Worm (Caenorhabditis elegans) whole organism, L4/young adult: ENCODE data around the gene vps-50.

Experiments
- W03F9.2 ChIP-seq: fragments of 150-350 bp; optimal IDR thresholded peaks from 2 replicates; lab custom pipeline; 2014; ENCODE audit warnings: missing biosample characterization, missing genetic modification characterization
- dao-5 ChIP-seq: sonication (generic microtip); optimal IDR thresholded peaks from 2 replicates; lab custom pipeline; 2016; ENCODE audit warnings: missing genotype, missing genetic modification characterization, moderate library complexity, missing compliant biosample characterization
- him-1 ChIP-seq: sonication (generic microtip); optimal IDR thresholded peaks from 2 replicates; lab custom pipeline; 2016; ENCODE audit warnings: missing genotype, missing genetic modification reagents, missing genetic modification characterization, missing compliant biosample characterization

vps-50 gene

ce11 chrIII:10857984-10858383, 11.0 kb upstream of the vps-50 start, which contains the start of gene oxi-1:
TSS of gene oxi-1 (plus strand) at chrIII:10858284.
- TF ChIP-seq W03F9.2 (no peak), him-1 (no peak), dao-5 (no peak)

DNA sequence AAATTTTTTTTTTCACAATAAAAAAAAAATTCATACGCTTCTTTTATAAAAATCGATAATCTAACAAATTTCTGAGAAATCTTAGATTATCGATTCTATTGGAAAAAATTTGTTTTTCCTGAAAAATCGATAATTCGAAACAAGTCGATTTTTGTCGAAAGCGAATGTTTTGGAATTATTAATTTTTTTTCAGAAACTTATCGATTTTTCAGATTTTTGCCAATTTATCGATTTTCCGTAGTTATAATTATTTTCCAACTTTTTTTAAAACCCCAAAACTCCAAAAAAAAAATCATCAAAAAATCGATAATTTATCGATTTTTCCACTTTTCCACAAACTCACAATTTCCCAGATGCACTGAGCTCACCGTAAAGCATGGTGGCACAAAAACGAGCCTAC, 7.6 kb upstream of the vps-50 start:
- TF ChIP-seq him-1 (no peak), W03F9.2 (no peak), dao-5 (no peak)

ce11 chrIII:10867086-10867485, 1.9 kb upstream of the vps-50 start:
- no peak for TF ChIP-seq dao-5
- TF ChIP-seq W03F9.2, result no peak

- TF ChIP-seq W03F9.2 (no peak), dao-5 (no peak), him-1 (no peak)
Measured at ce11 chrIII:10869595-10869994, 602 bp downstream of the vps-50 start.

- TF ChIP-seq him-1, result no peak
Measured at ce11 chrIII:10870161-10870560, 1.2 kb downstream of the vps-50 start.

DNA sequence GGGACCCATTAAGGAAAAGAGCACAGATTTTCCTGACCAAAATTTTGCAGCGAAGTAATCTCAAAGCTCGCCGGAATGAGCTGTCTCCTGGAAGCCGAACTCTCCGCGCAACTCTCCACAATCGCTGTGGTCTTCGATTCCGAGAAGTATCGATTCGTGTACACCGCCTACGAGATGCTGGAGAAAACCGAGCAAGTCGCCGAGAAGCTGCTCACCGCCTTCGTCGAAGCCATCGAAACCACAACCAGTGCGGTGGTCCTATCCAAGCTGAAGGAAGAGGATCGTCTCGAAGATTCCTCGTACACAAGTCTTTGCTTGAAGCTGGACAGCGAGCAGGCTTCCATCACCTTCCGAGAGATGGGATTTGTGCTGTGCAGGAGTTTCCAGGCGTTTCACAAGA, 1.8 kb downstream of the vps-50 start:
- TF ChIP-seq dao-5 (no peak), him-1 (no peak), W03F9.2 (no peak)

DNA sequence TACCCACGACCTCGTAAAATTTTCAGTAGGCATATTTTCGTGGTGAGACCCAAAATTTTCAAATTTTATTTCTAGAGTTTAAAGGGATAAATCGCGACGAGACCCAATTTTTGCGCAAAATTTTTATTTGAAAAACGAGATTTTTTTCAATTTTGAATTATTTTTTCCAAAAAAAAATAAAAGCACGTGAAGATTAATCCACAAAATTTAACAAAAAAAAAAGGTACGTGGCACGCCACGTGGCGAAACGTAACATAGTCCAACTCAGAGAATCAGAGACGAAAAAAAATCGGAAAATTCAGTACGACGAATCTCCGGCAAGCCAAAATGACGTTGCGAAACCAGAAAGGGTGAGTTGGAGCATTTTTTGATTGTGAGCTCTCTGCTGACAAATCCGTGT, 6.1 kb downstream of the vps-50 start, which contains the start of gene C44B9.2:
C44B9.2 (plus strand) TSS at position 301 of the 400 bp plus-strand sequence.
- TF ChIP-seq W03F9.2 (no peak), dao-5 (no peak), him-1 (no peak)

ce11 chrIII:10877542-10877941, 8.5 kb downstream of the vps-50 start:
- TF ChIP-seq him-1 (no peak), dao-5 (no peak), W03F9.2 (no peak)

DNA sequence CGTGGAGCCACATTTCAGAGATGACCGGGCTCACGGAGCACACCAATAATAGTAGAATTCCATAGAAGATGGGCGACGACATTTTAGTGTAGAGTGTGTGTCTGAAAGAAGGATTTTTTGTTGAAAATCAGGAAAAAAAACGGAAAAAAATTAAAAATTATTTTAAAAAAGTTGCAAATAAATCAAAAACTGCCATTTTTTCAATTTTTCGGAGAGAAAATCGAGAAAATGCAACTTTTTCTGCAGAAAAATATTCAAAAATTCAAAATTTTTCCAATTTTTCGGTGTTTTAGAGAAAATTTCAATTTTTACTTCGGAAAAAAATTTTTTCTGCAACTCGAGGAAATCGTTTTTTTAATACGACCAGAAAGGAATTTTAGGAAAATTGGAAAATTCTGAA, 11.1 kb downstream of the vps-50 start, which contains the start of gene C44B9.3:
C44B9.3 (minus strand) TSS at position 101 of the 400 bp plus-strand sequence.
- no peak for TF ChIP-seq W03F9.2
- no peak for TF ChIP-seq dao-5
- no peak for TF ChIP-seq him-1

ce11 chrIII:10881462-10881861, 12.5 kb downstream of the vps-50 start, which contains the start of gene athp-1:
TSS of gene athp-1 (plus strand) at chrIII:10881766.
- TF ChIP-seq dao-5 (no peak), him-1 (no peak), W03F9.2 (peak; percentile 60)

ce11 chrIII:10881996-10882395, 13.0 kb downstream of the vps-50 start:
- TF ChIP-seq him-1 (no peak), dao-5 (no peak), W03F9.2 (peak; percentile 50)

- TF ChIP-seq him-1 (no peak), dao-5 (no peak), W03F9.2 (no peak)
Measured at ce11 chrIII:10888824-10889223, 19.8 kb downstream of the vps-50 start.

ce11 chrIII:10894220-10894619, 25.2 kb downstream of the vps-50 start, which contains the start of gene fbxb-87:
TSS of gene fbxb-87 (plus strand) at chrIII:10894520.
- no peak for TF ChIP-seq W03F9.2
- TF ChIP-seq him-1, result no peak
- TF ChIP-seq dao-5, result no peak

DNA sequence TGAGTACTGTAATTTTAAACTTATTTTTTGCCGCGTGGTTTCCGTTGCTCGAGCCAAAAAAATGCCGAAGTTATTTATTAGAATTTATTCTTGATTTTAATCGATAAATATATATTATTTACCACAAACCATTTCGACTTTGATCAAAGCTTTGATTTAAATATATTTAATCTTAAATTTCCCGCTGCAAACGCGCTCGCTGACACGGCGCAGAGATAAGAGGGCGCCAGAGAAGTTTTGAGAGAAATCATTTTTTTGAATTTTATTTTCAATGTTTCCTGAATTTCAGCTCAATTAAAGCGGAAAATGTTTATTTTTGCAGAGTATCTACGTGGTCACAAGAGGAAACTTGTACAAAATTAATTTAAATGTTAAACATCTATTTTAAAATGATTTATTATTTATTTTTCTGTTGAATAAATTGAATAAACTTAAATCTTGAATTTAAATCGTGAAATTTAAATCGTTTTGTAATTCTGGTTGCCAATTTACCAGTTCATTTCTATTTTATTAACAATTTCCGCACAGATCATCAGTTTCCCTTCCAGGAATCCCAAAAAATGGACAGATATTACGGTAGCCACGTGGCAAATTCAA, 26.9 kb downstream of the vps-50 start, which contains the start of gene com-1:
com-1 (plus strand) TSS at position 547 of the 597 bp plus-strand sequence.
- no peak for TF ChIP-seq him-1
- peak; percentile 38 for TF ChIP-seq W03F9.2
- TF ChIP-seq dao-5, result no peak

DNA sequence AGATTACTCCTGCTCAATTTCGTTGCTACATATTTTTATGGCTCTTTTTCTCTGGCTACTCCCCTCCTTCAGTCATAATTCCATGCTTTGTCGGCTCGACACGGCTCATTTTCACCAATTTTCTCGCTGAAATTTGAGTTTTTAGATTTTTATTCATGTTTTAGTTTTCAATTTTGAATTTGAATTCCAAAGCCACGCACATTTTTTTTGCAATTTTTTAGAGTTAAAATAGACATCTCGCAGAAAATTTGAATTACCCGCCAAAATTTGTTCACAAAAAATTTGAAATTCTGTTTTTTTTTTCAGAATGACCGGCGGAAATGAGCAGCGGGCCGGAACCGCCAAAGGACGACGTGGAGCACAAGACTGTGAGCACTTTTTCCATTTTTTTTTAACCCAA, 33.3 kb downstream of the vps-50 start, which contains the start of gene unc-119:
unc-119 (plus strand) TSS at position 301 of the 400 bp plus-strand sequence.
- TF ChIP-seq him-1 (no peak), dao-5 (no peak), W03F9.2 (no peak)

DNA sequence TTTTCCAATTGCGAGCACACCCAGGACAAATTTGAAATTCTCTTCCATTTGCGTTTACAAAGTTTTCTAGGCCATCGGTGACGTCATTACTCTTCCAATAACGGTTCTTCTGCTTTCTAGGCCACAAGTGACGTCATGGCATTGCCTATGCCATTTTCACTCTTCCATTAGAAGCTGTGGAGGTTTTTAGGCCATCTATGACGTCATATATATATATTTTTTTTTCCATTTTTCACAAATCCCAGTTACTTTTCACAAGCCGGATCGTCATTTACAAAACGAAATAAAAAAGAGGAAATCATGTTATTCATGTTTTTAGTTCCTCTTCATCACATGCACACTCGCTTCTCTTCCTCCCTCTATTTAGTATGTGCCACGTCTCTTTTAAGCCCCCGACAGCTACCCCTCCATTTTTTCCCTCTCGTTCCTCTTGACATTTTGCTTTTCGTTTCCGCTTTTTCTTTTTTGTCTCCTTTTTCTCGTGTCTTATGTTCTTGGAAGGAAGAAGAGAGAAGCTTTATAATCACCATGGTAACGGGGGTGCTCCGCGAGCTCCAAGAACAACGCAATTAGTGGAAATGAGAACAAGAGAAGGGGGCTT, 34.1 kb downstream of the vps-50 start:
- no peak for TF ChIP-seq him-1
- TF ChIP-seq dao-5, result no peak
- no peak for TF ChIP-seq W03F9.2
